Fruit fly (Drosophila melanogaster): ENCODE results near the gene GluRIIA.

GluRIIA gene

dm6 chr2L:5546518-5547287 is 8.2 kb upstream of the GluRIIA start, which contains the start of gene Oscillin (continued):
- TF ChIP-seq CG10959 (GFP tag; IDR thresholded peaks at IDR 0.05) (peak; percentile 24; the same call in 1 of the 2 replicates), CG17361 (GFP tag; IDR thresholded peaks at IDR 0.05) (peak; percentile 93), CG18476 (GFP tag; optimal IDR thresholded peaks at IDR 0.05) (peak; percentile 70), Usf (GFP tag; optimal IDR thresholded peaks at IDR 0.05) (no peak), CG10654 (GFP tag; optimal IDR thresholded peaks at IDR 0.05) (peak; percentile 58), sisA (GFP tag; IDR thresholded peaks at IDR 0.05) (peak; percentile 73; the same call in 1 of the 2 replicates), knrl (GFP tag; IDR thresholded peaks at IDR 0.05; ENCODE audit: partially characterized antibody) (no peak), CG13287 (GFP tag; IDR thresholded peaks at IDR 0.05; ENCODE audit: partially characterized antibody) (peak; percentile 59), HmgZ (tag; optimal IDR thresholded peaks at IDR 0.05) (peak; percentile 70), Chrac-16 (GFP tag; optimal IDR thresholded peaks at IDR 0.05) (no peak), Dip3 (GFP tag; optimal IDR thresholded peaks at IDR 0.05) (no peak), CG16863 (GFP tag; optimal IDR thresholded peaks at IDR 0.05) (no peak), CG2712 (tag; optimal IDR thresholded peaks at IDR 0.05) (peak; percentile 95), wek (GFP tag; optimal IDR thresholded peaks at IDR 0.05) (no peak), CG3838 (GFP tag; optimal IDR thresholded peaks at IDR 0.05) (peak; percentile 8), rib (GFP tag; IDR thresholded peaks at IDR 0.05) (peak; percentile 45; the same call in 1 of the 2 replicates), cad (GFP tag; optimal IDR thresholded peaks at IDR 0.05) (no peak), dmrt11E (tag; optimal IDR thresholded peaks at IDR 0.05) (peak; percentile 71), tx (GFP tag; optimal IDR thresholded peaks at IDR 0.05) (peak; percentile 48), Drgx (GFP tag; IDR thresholded peaks at IDR 0.05) (peak; percentile 77), Spps (tag; optimal IDR thresholded peaks at IDR 0.05) (peak; percentile 84), caup (GFP tag; optimal IDR thresholded peaks at IDR 0.05; ENCODE audit: severe bottlenecking) (peak; percentile 78), CG11696 (GFP tag; IDR thresholded peaks at IDR 0.05) (peak; percentile 60), stc (GFP tag; IDR thresholded peaks at IDR 0.05) (peak; percentile 94), CG5180 (GFP tag; optimal IDR thresholded peaks at IDR 0.05) (peak; percentile 69), maf-S (GFP tag; optimal IDR thresholded peaks at IDR 0.05) (no peak), ac (GFP tag; optimal IDR thresholded peaks at IDR 0.05) (no peak), CG6683 (GFP tag; optimal IDR thresholded peaks at IDR 0.05) (peak; percentile 74), slbo (GFP tag; IDR thresholded peaks at IDR 0.05) (peak; percentile 79), CG12219 (GFP tag; optimal IDR thresholded peaks at IDR 0.05) (peak; percentile 49), usp (GFP tag; optimal IDR thresholded peaks at IDR 0.05) (no peak), CG33557 (GFP tag; optimal IDR thresholded peaks at IDR 0.05) (peak; percentile 17), CG10366 (GFP tag; IDR thresholded peaks at IDR 0.05) (peak; percentile 60; the same call in 1 of the 2 replicates), wdn (GFP tag; IDR thresholded peaks at IDR 0.05) (0 out of 2 replicates have a peak, but pooled peaks have one; percentile 40), crp (GFP tag; optimal IDR thresholded peaks at IDR 0.05) (peak in 1 of 2 experiments; percentile 33), sna (GFP tag; IDR thresholded peaks at IDR 0.05; ENCODE audit: partially characterized antibody) (peak; percentile 91), pros (GFP tag; optimal IDR thresholded peaks at IDR 0.05) (peak; percentile 36), lmd (GFP tag; IDR thresholded peaks at IDR 0.05) (peak; percentile 82), CG12744 (GFP tag; optimal IDR thresholded peaks at IDR 0.05) (peak; percentile 29), CG2199 (GFP tag; IDR thresholded peaks at IDR 0.05) (0 out of 3 replicates have a peak, but pooled peaks have one; percentile 25), Max (GFP tag; optimal IDR thresholded peaks at IDR 0.05) (peak; percentile 47), Rx (GFP tag; IDR thresholded peaks at IDR 0.05) (peak; percentile 52; the same call in 1 of the 2 replicates), vvl (GFP tag; IDR thresholded peaks at IDR 0.05) (peak; percentile 94), tin (GFP tag; optimal IDR thresholded peaks at IDR 0.05) (peak; percentile 62), CG9876 (GFP tag; optimal IDR thresholded peaks at IDR 0.05) (no peak), sens-2 (GFP tag; IDR thresholded peaks at IDR 0.05) (no peak), CG11398 (GFP tag; optimal IDR thresholded peaks at IDR 0.05) (peak; percentile 12), CG8478 (optimal IDR thresholded peaks at IDR 0.05) (no peak), da (GFP tag; optimal IDR thresholded peaks at IDR 0.05) (no peak), CG15073 (GFP tag; optimal IDR thresholded peaks at IDR 0.05) (peak; percentile 12)
